Fruit fly (Drosophila melanogaster): Measurements from ENCODE around the gene CG32563.

The CG32563 gene

DNA sequence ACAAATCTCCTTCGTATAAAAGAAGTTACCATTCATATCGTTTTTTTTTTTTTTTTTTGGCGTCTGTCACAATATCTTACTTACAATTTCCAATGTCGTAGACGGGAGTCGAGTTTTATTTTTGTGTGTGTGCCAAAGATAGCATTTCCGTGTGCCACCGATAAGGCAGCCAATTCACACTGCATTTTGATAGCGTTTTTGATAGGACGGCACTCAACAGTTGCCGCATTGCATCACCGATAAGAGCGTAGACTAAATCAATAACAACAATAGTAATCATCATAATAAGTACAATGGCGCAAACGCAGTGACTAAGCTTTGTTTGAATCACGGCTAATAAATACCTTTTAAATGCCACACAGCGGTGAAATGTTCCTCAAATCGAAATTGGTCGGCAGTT lies 21.8 kb upstream of the CG32563 start:
- TF ChIP-seq kay (GFP tag; ENCODE audit: borderline replicate concordance) (peak; percentile 60), cic (GFP tag; optimal IDR thresholded peaks at IDR 0.05) (peak; percentile 79), CG11617 (GFP tag; optimal IDR thresholded peaks at IDR 0.05) (no peak), CG7101 (tag; optimal IDR thresholded peaks at IDR 0.05) (peak; percentile 7), Mnt (GFP tag; optimal IDR thresholded peaks at IDR 0.05) (peak; percentile 19)

- no peak for TF ChIP-seq cnc (optimal IDR thresholded peaks at IDR 0.05)
- TF ChIP-seq bab1 (GFP tag; optimal IDR thresholded peaks at IDR 0.05), result peak; percentile 12
Measured at dm6 chrX:17187495-17187894, 20.7 kb upstream of the CG32563 start.

DNA sequence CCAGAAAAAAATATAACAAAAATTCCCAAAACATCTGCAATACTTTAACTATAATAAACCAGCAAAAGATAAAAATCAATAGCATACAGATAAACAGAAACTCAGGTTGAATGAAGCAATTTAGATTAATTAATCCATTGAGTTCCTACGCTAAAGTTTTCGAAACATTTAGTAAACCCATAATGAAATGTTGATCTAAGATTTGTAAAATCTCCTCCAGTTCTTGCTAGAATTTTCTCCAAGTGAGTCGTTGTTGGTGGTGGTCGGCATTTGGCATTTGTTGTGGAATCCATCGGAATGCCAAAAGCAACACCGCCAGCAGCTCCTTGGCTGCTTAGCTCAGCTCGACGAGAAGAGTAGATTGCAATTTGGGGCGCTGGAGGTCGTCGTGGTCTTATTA lies 20.1 kb upstream of the CG32563 start:
- no peak for TF ChIP-seq ovo (GFP tag; optimal IDR thresholded peaks at IDR 0.05)
- no peak for TF ChIP-seq CG33017 (tag; optimal IDR thresholded peaks at IDR 0.05)
- no peak for TF ChIP-seq Crg-1 (GFP tag; optimal IDR thresholded peaks at IDR 0.05)
- TF ChIP-seq Clk (GFP tag; optimal IDR thresholded peaks at IDR 0.05), result no peak
- TF ChIP-seq bab1 (GFP tag; optimal IDR thresholded peaks at IDR 0.05), result no peak
- no peak for TF ChIP-seq CG1620 (GFP tag; optimal IDR thresholded peaks at IDR 0.05)
- no peak for TF ChIP-seq CG7101 (tag; optimal IDR thresholded peaks at IDR 0.05)

- TF ChIP-seq cnc (optimal IDR thresholded peaks at IDR 0.05), result no peak
- no peak for TF ChIP-seq CG1620 (GFP tag; optimal IDR thresholded peaks at IDR 0.05)
- TF ChIP-seq CG11617 (GFP tag; optimal IDR thresholded peaks at IDR 0.05), result no peak
- TF ChIP-seq bab1 (GFP tag; optimal IDR thresholded peaks at IDR 0.05), result no peak
- TF ChIP-seq kay (GFP tag; ENCODE audit: borderline replicate concordance), result no peak
- no peak for TF ChIP-seq Hr96 (GFP tag; optimal IDR thresholded peaks at IDR 0.05)
- TF ChIP-seq CG12768 (GFP tag; optimal IDR thresholded peaks at IDR 0.05), result no peak
- TF ChIP-seq CG7101 (tag; optimal IDR thresholded peaks at IDR 0.05), result no peak
- no peak for TF ChIP-seq Clk (GFP tag; optimal IDR thresholded peaks at IDR 0.05)
- no peak for TF ChIP-seq Crg-1 (GFP tag; optimal IDR thresholded peaks at IDR 0.05)
- no peak for TF ChIP-seq CG5204 (GFP tag; optimal IDR thresholded peaks at IDR 0.05)
- no peak for TF ChIP-seq toe (GFP tag; optimal IDR thresholded peaks at IDR 0.05)
- TF ChIP-seq cic (GFP tag; optimal IDR thresholded peaks at IDR 0.05), result no peak
- TF ChIP-seq pad (GFP tag; optimal IDR thresholded peaks at IDR 0.05), result no peak
- TF ChIP-seq CG7045 (GFP tag; optimal IDR thresholded peaks at IDR 0.05), result no peak
- TF ChIP-seq CG33017 (tag; optimal IDR thresholded peaks at IDR 0.05), result no peak
- TF ChIP-seq ovo (GFP tag; optimal IDR thresholded peaks at IDR 0.05), result no peak
- no peak for TF ChIP-seq Mnt (GFP tag; optimal IDR thresholded peaks at IDR 0.05)
- no peak for TF ChIP-seq tj (GFP tag; optimal IDR thresholded peaks at IDR 0.05)
- no peak for TF ChIP-seq CG14711 (tag; optimal IDR thresholded peaks at IDR 0.05)
Measured at dm6 chrX:17202498-17203162, 5.6 kb upstream of the CG32563 start, which contains the start of the genes TTLL1A and CG5070. Gene TTLL1A (minus strand): TSS chrX:17202598. Gene CG5070 (plus strand): TSS chrX:17203112.

DNA sequence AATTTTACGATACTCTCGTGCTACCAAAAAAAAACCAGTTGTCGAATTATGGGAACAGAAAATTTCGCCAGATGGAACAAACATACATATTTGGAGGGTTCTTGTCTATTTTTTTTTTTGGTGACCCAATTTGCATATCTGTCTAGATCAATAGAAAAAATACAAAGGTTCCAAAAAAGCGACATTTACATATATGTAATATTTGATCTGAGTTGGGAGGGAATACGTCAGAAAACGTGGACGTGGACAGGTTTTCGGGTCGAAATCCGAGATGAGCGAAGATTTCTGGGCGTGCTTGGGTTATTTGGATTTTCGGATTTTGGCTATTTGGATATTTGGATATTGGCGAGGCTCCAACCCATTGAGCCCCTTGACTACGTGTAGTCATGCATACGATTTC lies 3.2 kb upstream of the CG32563 start:
- no peak for TF ChIP-seq Clk (GFP tag; optimal IDR thresholded peaks at IDR 0.05)
- no peak for TF ChIP-seq cic (GFP tag; optimal IDR thresholded peaks at IDR 0.05)
- no peak for TF ChIP-seq Crg-1 (GFP tag; optimal IDR thresholded peaks at IDR 0.05)

dm6 chrX:17206046-17206445 lies 2.2 kb upstream of the CG32563 start, which contains the start of gene CG32564:
Gene CG32564 (plus strand): TSS chrX:17206407.
- TF ChIP-seq CG1620 (GFP tag; optimal IDR thresholded peaks at IDR 0.05), result no peak

DNA sequence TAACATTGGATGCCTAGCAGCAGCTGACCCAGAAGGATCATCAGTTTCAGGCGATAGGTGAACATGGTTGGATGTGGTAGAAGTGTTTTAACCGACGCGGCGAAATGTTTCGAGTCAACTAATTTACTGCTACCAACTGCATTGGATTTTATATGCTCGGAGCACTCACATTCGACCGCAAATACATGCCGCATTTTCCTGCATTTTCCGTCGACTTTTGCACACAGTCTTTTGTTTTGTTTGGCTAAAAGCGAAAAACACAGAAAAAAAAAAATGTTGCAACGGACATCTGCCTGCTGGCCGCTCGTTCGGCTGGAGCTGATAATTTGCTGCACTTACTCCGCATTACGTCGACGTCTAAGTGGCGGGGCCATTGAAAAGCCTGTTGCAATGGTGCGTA lies 1.7 kb downstream of the CG32563 start, which contains the start of gene CG12995:
Gene CG12995 (minus strand): TSS at position 101 of the 400 bp plus-strand sequence.
- TF ChIP-seq CG1620 (GFP tag; optimal IDR thresholded peaks at IDR 0.05) (no peak), ovo (GFP tag; optimal IDR thresholded peaks at IDR 0.05) (no peak), toe (GFP tag; optimal IDR thresholded peaks at IDR 0.05) (no peak), CG12768 (GFP tag; optimal IDR thresholded peaks at IDR 0.05) (no peak), CG14711 (tag; optimal IDR thresholded peaks at IDR 0.05) (no peak), pad (GFP tag; optimal IDR thresholded peaks at IDR 0.05) (no peak), cic (GFP tag; optimal IDR thresholded peaks at IDR 0.05) (no peak), tj (GFP tag; optimal IDR thresholded peaks at IDR 0.05) (no peak), kay (GFP tag; ENCODE audit: borderline replicate concordance) (no peak), Hr96 (GFP tag; optimal IDR thresholded peaks at IDR 0.05) (no peak), Crg-1 (GFP tag; optimal IDR thresholded peaks at IDR 0.05) (no peak), CG7045 (GFP tag; optimal IDR thresholded peaks at IDR 0.05) (no peak), Mnt (GFP tag; optimal IDR thresholded peaks at IDR 0.05) (no peak), bab1 (GFP tag; optimal IDR thresholded peaks at IDR 0.05) (no peak), CG11617 (GFP tag; optimal IDR thresholded peaks at IDR 0.05) (no peak), Clk (GFP tag; optimal IDR thresholded peaks at IDR 0.05) (no peak), CG7101 (tag; optimal IDR thresholded peaks at IDR 0.05) (no peak), cnc (optimal IDR thresholded peaks at IDR 0.05) (no peak)

DNA sequence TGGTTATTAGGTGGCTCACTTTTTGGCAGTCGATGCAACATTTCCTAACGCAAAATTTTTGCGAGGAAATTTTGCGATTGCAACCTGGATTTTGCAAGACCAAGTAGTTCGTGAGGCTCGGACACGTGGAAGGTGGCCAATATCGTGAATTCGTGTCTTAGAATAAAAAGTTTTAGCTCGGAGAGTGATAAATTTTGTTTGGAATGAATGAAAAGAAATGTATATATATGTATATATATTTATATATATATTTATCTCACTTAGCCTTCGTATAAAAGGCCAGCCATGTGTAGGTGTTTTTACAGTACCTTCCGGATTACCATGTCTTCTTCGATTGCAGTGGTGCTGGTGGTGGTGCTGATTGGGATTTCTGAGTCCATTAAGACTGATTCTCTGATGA lies 3.8 kb downstream of the CG32563 start, which contains the start of gene CG18258:
Gene CG18258 (plus strand): TSS at position 301 of the 400 bp plus-strand sequence.
- TF ChIP-seq CG12768 (GFP tag; optimal IDR thresholded peaks at IDR 0.05), result no peak
- no peak for TF ChIP-seq bab1 (GFP tag; optimal IDR thresholded peaks at IDR 0.05)
- TF ChIP-seq Clk (GFP tag; optimal IDR thresholded peaks at IDR 0.05), result no peak
- no peak for TF ChIP-seq ovo (GFP tag; optimal IDR thresholded peaks at IDR 0.05)
- no peak for TF ChIP-seq cnc (optimal IDR thresholded peaks at IDR 0.05)
- TF ChIP-seq CG33017 (tag; optimal IDR thresholded peaks at IDR 0.05), result no peak
- no peak for TF ChIP-seq pad (GFP tag; optimal IDR thresholded peaks at IDR 0.05)
- no peak for TF ChIP-seq Crg-1 (GFP tag; optimal IDR thresholded peaks at IDR 0.05)
- no peak for TF ChIP-seq CG5204 (GFP tag; optimal IDR thresholded peaks at IDR 0.05)
- TF ChIP-seq CG7101 (tag; optimal IDR thresholded peaks at IDR 0.05), result no peak
